Worm (Caenorhabditis elegans) whole organism, young adult: ENCODE data around the gene F07H5.10.

Source experiments
- D2030.7 ChIP-seq: fragments of 200-800 bp; sonication (Bioruptor generic); IDR thresholded peaks from 2 replicates; pipeline ENCODE4 v1.3.6; 2022; ENCODE audit warnings: missing genetic modification reagents, missing genetic modification characterization, missing compliant biosample characterization
- F22D6.2 ChIP-seq: sonication (generic microtip); optimal IDR thresholded peaks from 2 replicates; lab custom pipeline; 2016; ENCODE audit warnings: mild to moderate bottlenecking, missing genetic modification characterization, missing compliant biosample characterization
- hlh-26 ChIP-seq: fragments of 200-800 bp; sonication (Bioruptor generic); conservative IDR thresholded peaks from 2 replicates; pipeline ENCODE4 v1.3.6; 2022; ENCODE audit warnings: missing genetic modification reagents, missing genetic modification characterization, missing compliant biosample characterization
- snpc-1.1 ChIP-seq: sonication (generic microtip); optimal IDR thresholded peaks from 2 replicates; lab custom pipeline; 2017; ENCODE audit warnings: missing genetic modification characterization, mild to moderate bottlenecking, missing compliant biosample characterization, antibody characterized with exemption, moderate library complexity, missing genotype, missing genetic modification reagents; ENCODE audit not compliant: insufficient read depth
- xnd-1 ChIP-seq: sonication (generic microtip); optimal IDR thresholded peaks from 2 replicates; lab custom pipeline; 2016; ENCODE audit warnings: missing genotype, missing genetic modification reagents, missing genetic modification characterization, missing compliant biosample characterization

DNA sequence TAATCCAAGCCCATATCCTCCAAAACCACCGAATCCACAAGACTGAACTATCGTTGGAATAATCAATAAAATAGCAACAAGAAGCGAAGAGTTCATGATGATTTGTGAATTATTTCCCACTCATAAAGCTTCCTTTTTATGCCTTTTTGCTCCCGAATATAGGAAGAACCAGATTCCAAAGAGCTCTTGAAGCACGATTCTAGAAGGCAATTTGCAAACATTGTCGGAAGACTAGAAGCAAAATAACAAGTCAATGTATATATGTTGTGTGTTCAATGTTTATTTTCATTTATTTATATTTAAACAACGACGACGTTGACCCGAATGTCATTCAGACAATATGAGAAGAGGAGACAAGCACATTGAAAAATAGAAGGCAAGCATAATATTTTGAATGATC, 15.7 kb downstream of the F07H5.10 start, which contains the start of gene idpa-2:
- TF ChIP-seq xnd-1 (tag; lab: Kevin White, UChicago) (no peak), D2030.7 (GFP tag; lab: Robert Waterston, UW) (no peak), snpc-1.1 (tag; lab: Kevin White, UChicago) (no peak), F22D6.2 (tag; lab: Kevin White, UChicago) (no peak), hlh-26 (GFP tag; lab: Robert Waterston, UW) (no peak)
